Worm (Caenorhabditis elegans) whole organism, midembryonic: ENCODE data around the gene igdb-2.

Experiments
- flt-1 ChIP-seq: fragments of 200-800 bp; sonication (Bioruptor generic); IDR thresholded peaks from 2 replicates; pipeline ENCODE4 v1.3.6; 2022; ENCODE audit warnings: missing genetic modification characterization, missing compliant biosample characterization
- med-1 ChIP-seq: sonication (generic microtip); optimal IDR thresholded peaks from 2 replicates; lab custom pipeline; 2017; ENCODE audit warnings: missing genetic modification characterization, mild to moderate bottlenecking, missing compliant biosample characterization, antibody characterized with exemption, missing genetic modification reagents; ENCODE audit not compliant: insufficient read depth

DNA sequence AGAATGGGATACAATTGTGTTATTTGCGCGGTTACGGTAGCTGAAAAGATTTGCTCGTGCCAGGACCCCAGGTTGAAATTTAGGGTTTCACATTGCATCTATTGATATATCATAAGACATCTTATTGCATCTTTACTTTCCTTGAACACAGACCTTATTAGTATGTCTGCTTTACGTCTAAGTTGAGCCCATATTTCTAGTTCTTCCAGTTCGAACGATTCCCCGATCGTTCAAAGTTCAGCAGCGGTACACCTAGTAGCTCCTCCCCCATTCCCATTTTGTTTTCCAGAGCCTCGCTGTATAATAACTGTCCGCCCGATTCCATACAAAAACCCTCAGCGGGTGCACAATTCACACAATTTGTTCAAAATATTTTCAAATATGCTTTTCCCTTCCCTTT lies 26.7 kb upstream of the igdb-2 start, which contains the start of gene C25G4.17:
- no peak for TF ChIP-seq med-1 (GFP tag; lab: Kevin White, UChicago)
- no peak for TF ChIP-seq flt-1 (GFP tag; lab: Robert Waterston, UW)
